Fruit fly (Drosophila melanogaster): ENCODE data around the gene sd.

DNA sequence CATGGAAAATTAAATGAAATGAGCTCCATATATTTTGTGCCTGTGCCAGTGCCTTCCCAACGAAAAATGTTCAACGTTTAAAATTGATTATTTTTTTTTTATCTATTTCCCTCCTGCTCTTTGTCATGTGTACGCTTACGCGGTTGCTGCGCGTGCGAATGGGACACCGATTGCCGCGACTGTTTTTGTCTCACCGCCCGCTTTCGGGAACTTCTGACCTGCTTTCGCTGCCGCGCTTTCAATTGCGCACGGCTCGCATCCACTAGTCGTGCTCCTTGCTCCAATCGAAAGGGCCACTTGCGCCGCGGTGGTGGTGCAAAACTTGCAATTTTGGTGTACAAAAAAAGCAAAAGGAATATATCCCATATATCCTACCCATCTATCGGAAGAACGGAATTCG is 56.3 kb downstream of the sd start:
- TF ChIP-seq psq (optimal IDR thresholded peaks at IDR 0.05) (no peak), pan (optimal IDR thresholded peaks at IDR 0.05) (no peak)

Data from whole organism.